Fruit fly (Drosophila melanogaster): ENCODE data around the gene CG11899.
A peak's percentile ranks its signal among the peaks of the same experiment; 100 is the strongest.

The CG11899 gene

DNA sequence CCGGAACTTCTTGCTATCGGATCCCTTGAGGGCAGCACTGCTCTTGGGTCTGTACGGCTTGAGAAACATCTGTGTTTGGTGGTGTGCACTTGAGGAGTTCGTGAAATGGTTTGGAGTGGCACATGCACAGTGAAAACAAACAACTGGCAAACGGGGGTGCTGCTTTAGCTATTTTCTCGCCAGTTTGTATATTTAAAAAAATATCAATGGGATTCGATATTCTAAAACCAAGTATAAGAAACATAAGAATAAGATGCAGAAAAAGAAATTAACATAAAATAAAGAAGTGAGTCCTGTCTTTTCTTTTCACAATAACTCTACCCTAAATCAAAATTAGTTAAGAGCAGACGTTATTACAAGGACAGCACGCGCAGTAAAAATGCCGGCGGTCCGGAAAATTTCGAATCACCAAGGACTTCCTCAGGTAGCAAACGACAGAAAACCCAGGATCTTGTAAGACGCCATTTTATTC is 48.6 kb upstream of the CG11899 start, which contains the start of gene eIF2D (continued):
- TF ChIP-seq CG10274 (GFP tag; optimal IDR thresholded peaks at IDR 0.05) (no peak), Med (GFP tag) (peak; percentile 87), dmrt99B (tag; optimal IDR thresholded peaks at IDR 0.05) (no peak), cad (GFP tag; optimal IDR thresholded peaks at IDR 0.05) (no peak), wek (GFP tag; optimal IDR thresholded peaks at IDR 0.05) (peak; percentile 83), CG18262 (tag; optimal IDR thresholded peaks at IDR 0.05) (peak; percentile 72), prd (optimal IDR thresholded peaks at IDR 0.05) (no peak), prd (GFP tag; IDR thresholded peaks at IDR 0.05) (peak; percentile 58), sisA (GFP tag; IDR thresholded peaks at IDR 0.05) (no peak; the same call in 1 of the 2 replicates), Dip3 (GFP tag; optimal IDR thresholded peaks at IDR 0.05) (no peak), HLH4C (GFP tag; IDR thresholded peaks at IDR 0.05; ENCODE audit: partially characterized antibody) (no peak), Jarid2 (GFP tag; optimal IDR thresholded peaks at IDR 0.05) (no peak), crp (GFP tag; optimal IDR thresholded peaks at IDR 0.05) (peak in 1 of 2 experiments; percentile 57), salm (tag; optimal IDR thresholded peaks at IDR 0.05) (no peak), hbn (GFP tag; IDR thresholded peaks at IDR 0.05; ENCODE audit: partially characterized antibody) (no peak), E2f1 (GFP tag; IDR thresholded peaks at IDR 0.05) (no peak), CG4404 (GFP tag; IDR thresholded peaks at IDR 0.05) (0 out of 2 replicates have a peak, but pooled peaks have one; percentile 23), CG3838 (GFP tag; optimal IDR thresholded peaks at IDR 0.05) (no peak), CG12219 (GFP tag; optimal IDR thresholded peaks at IDR 0.05) (peak; percentile 55), Hr51 (GFP tag; optimal IDR thresholded peaks at IDR 0.05) (peak in 1 of 2 experiments; percentile 67), tin (GFP tag; optimal IDR thresholded peaks at IDR 0.05) (peak; percentile 42), Bteb2 (GFP tag; optimal IDR thresholded peaks at IDR 0.05) (peak; percentile 53), Hmr (GFP tag; optimal IDR thresholded peaks at IDR 0.05) (peak; percentile 65), CG4617 (GFP tag; optimal IDR thresholded peaks at IDR 0.05; ENCODE audit: borderline replicate concordance) (peak; percentile 47), run (tag; optimal IDR thresholded peaks at IDR 0.05) (no peak), ro (GFP tag; IDR thresholded peaks at IDR 0.05) (no peak), Ets65A (GFP tag) (no peak), CG4730 (GFP tag; IDR thresholded peaks at IDR 0.05) (0 out of 2 replicates have a peak, but pooled peaks have one; percentile 35), CG11398 (GFP tag; optimal IDR thresholded peaks at IDR 0.05) (no peak), Sox100B (GFP tag; optimal IDR thresholded peaks at IDR 0.05) (no peak), ind (GFP tag; optimal IDR thresholded peaks at IDR 0.05) (peak; percentile 57), fu2 (GFP tag; optimal IDR thresholded peaks at IDR 0.05) (no peak), CG31441 (GFP tag; IDR thresholded peaks at IDR 0.05) (peak; percentile 68), CG16779 (GFP tag; IDR thresholded peaks at IDR 0.05) (0 out of 2 replicates have a peak, but pooled peaks have one; percentile 14), BtbVII (GFP tag; optimal IDR thresholded peaks at IDR 0.05) (peak; percentile 53), stwl (tag; optimal IDR thresholded peaks at IDR 0.05) (no peak), Drgx (GFP tag; IDR thresholded peaks at IDR 0.05) (peak; percentile 48), fd64A (GFP tag; optimal IDR thresholded peaks at IDR 0.05) (no peak), CG17802 (tag; optimal IDR thresholded peaks at IDR 0.05) (no peak), NfI (GFP tag; optimal IDR thresholded peaks at IDR 0.05) (peak; percentile 41), CG14965 (GFP tag; optimal IDR thresholded peaks at IDR 0.05; ENCODE audit: borderline replicate concordance) (no peak), z (GFP tag; IDR thresholded peaks at IDR 0.05) (no peak), Gsc (GFP tag; IDR thresholded peaks at IDR 0.05) (no peak), Meics (GFP tag; optimal IDR thresholded peaks at IDR 0.05) (peak; percentile 72), CG6854 (GFP tag; optimal IDR thresholded peaks at IDR 0.05) (peak; percentile 62), trem (tag; optimal IDR thresholded peaks at IDR 0.05) (peak; percentile 50), emc (GFP tag; optimal IDR thresholded peaks at IDR 0.05) (no peak), cas (GFP tag; IDR thresholded peaks at IDR 0.05) (peak; percentile 71), Chrac-16 (GFP tag; optimal IDR thresholded peaks at IDR 0.05) (peak; percentile 50), CoRest (tag; optimal IDR thresholded peaks at IDR 0.05) (peak; percentile 67), CG12659 (GFP tag; optimal IDR thresholded peaks at IDR 0.05) (peak; percentile 53)

All from whole organism, embryonic.